Worm (Caenorhabditis elegans) whole organism, L1 larva: ENCODE measurements around the gene srx-125.

ENCODE experiments used
- ama-1 ChIP-seq: fragments of 150-350 bp; optimal IDR thresholded peaks from 2 replicates; lab custom pipeline; 2014
- blmp-1 ChIP-seq: fragments of 150-350 bp; optimal IDR thresholded peaks from 2 replicates; lab custom pipeline; 2014; ENCODE audit warnings: missing biosample characterization, missing genetic modification characterization
- ceh-82 ChIP-seq, 3 experiments: fragments of 150-350 bp in 1 of 3; sonication (generic microtip) in 2 of 3; optimal IDR thresholded peaks; 2 replicates each; lab custom pipeline; 2014 to 2017; ENCODE audit warnings: missing biosample characterization in 3 of 3, missing genetic modification characterization in 3 of 3
- ceh-90 ChIP-seq: sonication (generic microtip); optimal IDR thresholded peaks from 2 replicates; lab custom pipeline; 2016; ENCODE audit warnings: missing genetic modification characterization, missing compliant biosample characterization
- dpl-1 ChIP-seq, 3 experiments: fragments of 150-350 bp in 2 of 3; sonication (generic microtip) in 1 of 3; optimal IDR thresholded peaks; 2 replicates each; lab custom pipeline; 2014 to 2017; ENCODE audit warnings: missing biosample characterization in 3 of 3, missing genetic modification characterization in 3 of 3, missing genetic modification reagents in 3 of 3
- dsc-1 ChIP-seq: sonication (generic microtip); optimal IDR thresholded peaks from 2 replicates; lab custom pipeline; 2016; ENCODE audit warnings: mild to moderate bottlenecking, missing genetic modification characterization, missing compliant biosample characterization
- efl-1 ChIP-seq, 4 experiments: fragments of 150-350 bp; optimal IDR thresholded peaks in 3 of 4; peaks in 1 of 4; 1 replicate in 1 of 4; 2 replicates in 3 of 4; lab custom pipeline; 2014; ENCODE audit warnings: missing biosample characterization in 2 of 4, missing genetic modification characterization in 2 of 4, missing genetic modification reagents in 2 of 4
- egl-13 ChIP-seq: sonication (generic microtip); optimal IDR thresholded peaks from 2 replicates; lab custom pipeline; 2016; ENCODE audit warnings: missing genotype, missing genetic modification reagents, missing genetic modification characterization, missing compliant biosample characterization
- elt-2 ChIP-seq: sonication (generic microtip); optimal IDR thresholded peaks from 2 replicates; lab custom pipeline; 2016; ENCODE audit warnings: missing genetic modification characterization, mild to moderate bottlenecking, inconsistent platforms, missing compliant biosample characterization, missing genetic modification reagents
- ets-5 ChIP-seq: fragments of 200-800 bp; sonication (Bioruptor generic); IDR thresholded peaks from 2 replicates; pipeline ENCODE4 v1.3.6; 2022; ENCODE audit warnings: missing genetic modification characterization, missing compliant biosample characterization
- fkh-8 ChIP-seq: sonication (generic microtip); optimal IDR thresholded peaks from 2 replicates; lab custom pipeline; 2016; ENCODE audit warnings: mild to moderate bottlenecking, missing genetic modification characterization, missing compliant biosample characterization
- fos-1 ChIP-seq: fragments of 150-350 bp; optimal IDR thresholded peaks from 2 replicates; lab custom pipeline; 2014; ENCODE audit warnings: missing biosample characterization, missing genetic modification characterization
- grh-1 ChIP-seq: fragments of 200-800 bp; sonication (Bioruptor generic); IDR thresholded peaks from 2 replicates; pipeline ENCODE4 v1.3.6; 2022; ENCODE audit warnings: missing genetic modification reagents, missing genetic modification characterization, missing compliant biosample characterization
- hpl-2 ChIP-seq: fragments of 150-350 bp; optimal IDR thresholded peaks from 2 replicates; lab custom pipeline; 2014; ENCODE audit warnings: missing biosample characterization, missing genetic modification reagents, missing genetic modification characterization
- isw-1 ChIP-seq: fragments of 200-800 bp; sonication (Bioruptor generic); IDR thresholded peaks from 2 replicates; pipeline ENCODE4 v1.3.6; 2022; ENCODE audit warnings: missing genetic modification characterization, missing compliant biosample characterization
- lin-13 ChIP-seq: fragments of 150-350 bp; optimal IDR thresholded peaks from 2 replicates; lab custom pipeline; 2014; ENCODE audit warnings: missing biosample characterization, missing genetic modification reagents, missing genetic modification characterization
- lin-15B ChIP-seq: fragments of 150-350 bp; sonication (generic microtip); optimal IDR thresholded peaks from 3 replicates; lab custom pipeline; 2014; ENCODE audit warnings: missing biosample characterization, missing genetic modification characterization
- lin-35 ChIP-seq, 2 experiments: fragments of 150-350 bp; optimal IDR thresholded peaks; 2 replicates each; lab custom pipeline; 2014; ENCODE audit warnings: missing biosample characterization in 2 of 2, missing genetic modification characterization in 2 of 2, missing genetic modification reagents in 2 of 2
- lin-39 ChIP-seq: fragments of 150-350 bp; optimal IDR thresholded peaks from 2 replicates; lab custom pipeline; 2014; ENCODE audit warnings: missing biosample characterization, missing genetic modification reagents, missing genetic modification characterization
- lir-3 ChIP-seq: sonication (generic microtip); optimal IDR thresholded peaks from 2 replicates; lab custom pipeline; 2016; ENCODE audit warnings: mild to moderate bottlenecking, missing genetic modification characterization, moderate library complexity, missing compliant biosample characterization; ENCODE audit not compliant: poor library complexity
- lsy-2 ChIP-seq, 2 experiments: fragments of 150-350 bp; optimal IDR thresholded peaks; 2 replicates each; lab custom pipeline; 2014; ENCODE audit warnings: missing biosample characterization in 2 of 2, missing genetic modification characterization in 2 of 2
- nhr-12 ChIP-seq: sonication (generic microtip); optimal IDR thresholded peaks from 2 replicates; lab custom pipeline; 2017; ENCODE audit warnings: missing biosample characterization, missing genetic modification characterization
- nhr-20 ChIP-seq: sonication (generic microtip); optimal IDR thresholded peaks from 2 replicates; lab custom pipeline; 2016; ENCODE audit warnings: mild to moderate bottlenecking, missing genetic modification characterization, missing compliant biosample characterization
- nhr-28 ChIP-seq: fragments of 150-350 bp; optimal IDR thresholded peaks from 2 replicates; lab custom pipeline; 2014; ENCODE audit warnings: missing biosample characterization, missing genetic modification characterization
- nhr-76 ChIP-seq: sonication (generic microtip); optimal IDR thresholded peaks from 2 replicates; lab custom pipeline; 2017; ENCODE audit warnings: missing biosample characterization, missing genetic modification characterization
- nhr-84 ChIP-seq: sonication (generic microtip); optimal IDR thresholded peaks from 2 replicates; lab custom pipeline; 2017; ENCODE audit warnings: missing biosample characterization, missing genetic modification characterization
- nhr-85 ChIP-seq: sonication (generic microtip); peaks from one replicate; lab custom pipeline; 2016; ENCODE audit warnings: missing genetic modification characterization, inconsistent platforms, missing compliant biosample characterization
- nhr-90 ChIP-seq: sonication (generic microtip); optimal IDR thresholded peaks from 2 replicates; lab custom pipeline; 2016; ENCODE audit warnings: mild to moderate bottlenecking, missing genetic modification characterization, missing compliant biosample characterization; ENCODE audit not compliant: poor library complexity
- rnt-1 ChIP-seq: sonication (generic microtip); optimal IDR thresholded peaks from 2 replicates; lab custom pipeline; 2016; ENCODE audit warnings: mild to moderate bottlenecking, missing genetic modification characterization, moderate library complexity, missing compliant biosample characterization
- snu-23 ChIP-seq: sonication (generic microtip); optimal IDR thresholded peaks from 2 replicates; lab custom pipeline; 2016; ENCODE audit warnings: missing genetic modification characterization, missing compliant biosample characterization
- sptf-1 ChIP-seq: fragments of 150-350 bp; optimal IDR thresholded peaks from 2 replicates; lab custom pipeline; 2014; ENCODE audit warnings: missing biosample characterization, missing genetic modification characterization
- sup-37 ChIP-seq: fragments of 200-800 bp; sonication (Bioruptor generic); optimal IDR thresholded peaks from 2 replicates; lab custom pipeline; 2018; ENCODE audit warnings: mild to moderate bottlenecking, missing genetic modification characterization, missing compliant biosample characterization
- swsn-7 ChIP-seq: sonication (generic microtip); optimal IDR thresholded peaks from 2 replicates; lab custom pipeline; 2016; ENCODE audit warnings: missing genetic modification characterization, missing compliant biosample characterization
- unc-130 ChIP-seq: fragments of 150-350 bp; optimal IDR thresholded peaks from 2 replicates; lab custom pipeline; 2017; ENCODE audit warnings: missing biosample characterization, missing genetic modification characterization, inconsistent platforms
- unc-30 ChIP-seq: sonication (generic microtip); optimal IDR thresholded peaks from 2 replicates; lab custom pipeline; 2017; ENCODE audit warnings: missing biosample characterization, missing genetic modification characterization
- unc-62 ChIP-seq: fragments of 150-350 bp; optimal IDR thresholded peaks from 2 replicates; lab custom pipeline; 2014; ENCODE audit warnings: missing biosample characterization, missing genetic modification reagents, missing genetic modification characterization
- unc-86 ChIP-seq: sonication (generic microtip); optimal IDR thresholded peaks from 2 replicates; lab custom pipeline; 2016; ENCODE audit warnings: missing genetic modification characterization, missing compliant biosample characterization
- vab-15 ChIP-seq: sonication (generic microtip); optimal IDR thresholded peaks from 2 replicates; lab custom pipeline; 2017; ENCODE audit warnings: missing genotype, mild to moderate bottlenecking, missing genetic modification characterization, missing compliant biosample characterization
- zip-4 ChIP-seq: fragments of 200-800 bp; sonication (Bioruptor generic); optimal IDR thresholded peaks from 2 replicates; lab custom pipeline; 2018; ENCODE audit warnings: mild to moderate bottlenecking, missing genetic modification characterization, moderate library complexity, missing compliant biosample characterization
- ztf-11 ChIP-seq, 2 experiments: sonication (generic microtip); optimal IDR thresholded peaks; 2 replicates each; lab custom pipeline; 2016 to 2017; ENCODE audit warnings: missing genetic modification characterization in 2 of 2, missing biosample characterization in 1 of 2, missing compliant biosample characterization in 1 of 2
- ztf-4 ChIP-seq: fragments of 150-350 bp; optimal IDR thresholded peaks from 2 replicates; lab custom pipeline; 2014; ENCODE audit warnings: missing biosample characterization, missing genetic modification characterization

Gene srx-125

DNA sequence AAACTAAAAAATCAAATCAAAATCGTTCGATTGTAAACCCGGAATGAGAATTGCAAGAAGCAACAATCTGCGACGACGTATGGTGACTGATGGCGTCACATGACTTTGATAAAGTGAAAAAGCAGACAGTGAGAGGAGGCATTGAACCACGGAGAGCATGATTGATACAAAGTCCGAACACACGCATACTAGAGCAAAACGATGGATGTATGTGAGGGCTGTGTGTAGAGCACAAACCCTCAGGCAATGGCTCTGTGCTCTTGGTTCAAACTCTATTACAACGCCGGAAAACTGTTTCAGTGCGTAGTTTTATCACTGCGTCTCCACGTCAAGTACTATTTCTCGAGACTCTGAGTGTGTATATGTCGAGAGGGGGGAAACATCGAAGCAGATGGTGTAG lies 35.4 kb downstream of the srx-125 start (continued):
- peak; percentile 38 for TF ChIP-seq snu-23 (GFP tag; lab: Kevin White, UChicago)
- peak in 1 of 2 experiments; percentile 37 for TF ChIP-seq lsy-2 (tag; optimal IDR thresholded peaks at IDR 0.05; lab: Kevin White, UChicago)
- peak; percentile 64 for TF ChIP-seq lin-39 (tag; lab: Kevin White, UChicago)
- TF ChIP-seq rnt-1 (tag; lab: Kevin White, UChicago), result peak; percentile 70

- TF ChIP-seq egl-13 (tag; lab: Kevin White, UChicago) (no peak), dpl-1 (GFP tag; optimal IDR thresholded peaks at IDR 0.05; lab: Kevin White, UChicago) (peak in 1 of 3 experiments; percentile 13), ceh-82 (tag; optimal IDR thresholded peaks at IDR 0.05; lab: Kevin White, UChicago) (no peak), lsy-2 (tag; optimal IDR thresholded peaks at IDR 0.05; lab: Kevin White, UChicago) (peak in 1 of 2 experiments; percentile 55)
Measured at ce11 chrV:13406032-13406431, 38.9 kb downstream of the srx-125 start, which contains the start of gene cutl-1. Gene cutl-1, minus strand, starts transcription at chrV:13406114.

DNA sequence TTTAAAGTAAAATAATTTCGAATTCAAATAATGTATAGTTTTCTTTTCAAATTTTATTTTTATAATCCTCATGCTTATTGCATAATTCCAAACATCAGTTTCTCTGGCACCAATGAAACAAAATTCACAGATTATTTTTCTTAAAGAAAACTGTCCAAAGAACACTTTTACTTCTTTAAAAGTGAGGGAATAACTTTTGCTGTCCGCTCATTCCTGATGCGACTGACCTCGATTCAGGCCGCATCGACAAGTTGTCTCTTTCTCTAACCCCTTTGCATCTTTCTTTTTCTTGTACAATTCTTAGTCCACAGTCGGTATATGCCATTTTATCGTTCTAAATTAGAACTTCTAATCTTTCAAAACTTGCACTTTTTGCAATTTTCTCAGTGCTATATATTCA lies 39.4 kb downstream of the srx-125 start, which contains the start of gene F53F1.2:
Gene F53F1.2 (plus strand): TSS at position 306 of the 400 bp plus-strand sequence.
- TF ChIP-seq hpl-2 (no peak), blmp-1 (tag; lab: Kevin White, UChicago) (peak; percentile 96), nhr-85 (tag; lab: Kevin White, UChicago) (peak; percentile 67), dpl-1 (GFP tag; optimal IDR thresholded peaks at IDR 0.05; lab: Kevin White, UChicago) (peak in 1 of 3 experiments; percentile 2), unc-130 (tag; lab: Kevin White, UChicago) (no peak)
- TF ChIP-seq, all 84 proteins: peak for 3

DNA sequence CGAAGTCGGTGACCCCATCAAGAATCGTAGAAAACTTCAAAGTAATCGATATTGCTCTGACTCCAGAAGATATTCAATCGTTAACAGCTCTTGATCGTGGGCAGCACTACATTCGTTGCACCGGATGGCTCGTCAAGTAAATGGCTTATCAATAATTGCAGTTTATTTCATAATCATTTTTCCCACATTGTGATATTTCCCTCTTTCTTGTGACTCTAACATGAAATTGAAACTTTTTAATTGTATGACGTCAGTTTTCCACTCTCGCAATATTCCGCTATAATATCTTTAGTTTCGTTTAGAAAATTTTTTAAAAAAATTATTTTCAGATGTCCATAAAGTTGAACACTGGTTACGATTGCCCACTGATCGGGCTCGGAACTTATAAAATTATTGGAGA lies 40.8 kb downstream of the srx-125 start, which contains the start of gene F53F1.3:
Gene F53F1.3 (plus strand): TSS at position 330 of the 400 bp plus-strand sequence.
- TF ChIP-seq lin-39 (tag; lab: Kevin White, UChicago), result no peak
- peak; percentile 14 for TF ChIP-seq elt-2 (tag; lab: Kevin White, UChicago)
- TF ChIP-seq, all 84 proteins: peak for 1

DNA sequence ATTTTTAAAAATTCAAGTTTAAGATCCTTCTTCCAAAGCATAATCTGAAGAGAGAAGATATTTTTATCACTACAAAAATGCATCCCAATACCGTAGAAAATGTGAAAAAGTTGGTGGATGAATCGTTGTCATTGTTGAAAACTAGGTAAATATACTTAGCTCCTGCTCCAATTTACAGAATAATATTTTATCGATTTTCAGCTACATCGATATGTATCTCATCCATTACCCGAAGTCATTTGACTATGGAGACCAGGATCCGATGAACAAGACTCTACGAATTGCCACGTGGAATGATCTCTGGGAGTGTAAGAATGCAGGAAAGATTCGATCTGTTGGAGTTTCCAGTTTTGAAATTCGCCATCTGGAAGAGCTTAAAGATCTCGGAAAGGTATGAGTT lies 41.3 kb downstream of the srx-125 start:
- no peak for TF ChIP-seq ztf-11 (tag; optimal IDR thresholded peaks at IDR 0.05; lab: Kevin White, UChicago)
- no peak for TF ChIP-seq dsc-1
- TF ChIP-seq fos-1 (tag; lab: Kevin White, UChicago), result no peak

- TF ChIP-seq hpl-2 (no peak), nhr-90 (tag; lab: Kevin White, UChicago) (peak; percentile 71), egl-13 (tag; lab: Kevin White, UChicago) (peak; percentile 36), nhr-20 (tag; lab: Kevin White, UChicago) (peak; percentile 61), ztf-4 (tag; lab: Kevin White, UChicago) (no peak), zip-4 (GFP tag; lab: Kevin White, UChicago) (no peak), efl-1 (optimal IDR thresholded peaks at IDR 0.05; lab: Kevin White, UChicago) (peak; percentile 89), efl-1 (GFP tag; optimal IDR thresholded peaks at IDR 0.05 in 1 of 2; lab: Kevin White, UChicago) (peak; percentile 89 to 99), nhr-12 (tag; lab: Kevin White, UChicago) (no peak), unc-62 (GFP tag; lab: Kevin White, UChicago) (no peak), unc-130 (tag; lab: Kevin White, UChicago) (no peak), swsn-7 (tag; lab: Kevin White, UChicago) (peak; percentile 44), vab-15 (tag; lab: Kevin White, UChicago) (no peak), lin-35 (GFP tag; optimal IDR thresholded peaks at IDR 0.05; lab: Kevin White, UChicago) (peak; percentile 82 to 91), nhr-84 (tag; lab: Kevin White, UChicago) (no peak), sptf-1 (no peak), ama-1 (lab: Kevin White, UChicago) (no peak), lin-13 (GFP tag; lab: Kevin White, UChicago) (no peak), ceh-90 (tag; lab: Kevin White, UChicago) (peak; percentile 81), fkh-8 (tag; lab: Kevin White, UChicago) (no peak), nhr-76 (tag; lab: Kevin White, UChicago) (no peak), nhr-28 (no peak), unc-86 (tag; lab: Kevin White, UChicago) (no peak), lin-39 (tag; lab: Kevin White, UChicago) (peak; percentile 54), ets-5 (no peak), unc-30 (no peak), lir-3 (peak; percentile 82), lin-15B (tag; lab: Kevin White, UChicago) (no peak), sup-37 (no peak), nhr-85 (tag; lab: Kevin White, UChicago) (peak; percentile 89), grh-1 (peak; percentile 53; the same call in 1 of the 2 replicates), fos-1 (tag; lab: Kevin White, UChicago) (no peak), isw-1 (GFP tag; lab: Robert Waterston, UW) (no peak)
Measured at ce11 chrV:13409089-13409488, 42.0 kb downstream of the srx-125 start.
